Worm (Caenorhabditis elegans): ENCODE results near the gene clik-2.

- TF ChIP-seq unc-62 (GFP tag; optimal IDR thresholded peaks at IDR 0.05) (no peak), fos-1 (tag; optimal IDR thresholded peaks at IDR 0.05) (no peak), lin-39 (tag; optimal IDR thresholded peaks at IDR 0.05) (no peak), daf-12 (tag; optimal IDR thresholded peaks at IDR 0.05) (no peak)
Measured at ce11 chrX:7707031-7707430, 18.0 kb upstream of the clik-2 start, which contains the start of gene kvs-1.
